Worm (Caenorhabditis elegans) whole organism, L1 larva: ENCODE data around the gene sri-7.

Source experiments
- lir-3 ChIP-seq: sonication (generic microtip); optimal IDR thresholded peaks from 2 replicates; lab custom pipeline; 2016; ENCODE audit warnings: mild to moderate bottlenecking, missing genetic modification characterization, moderate library complexity, missing compliant biosample characterization; ENCODE audit not compliant: poor library complexity
- unc-62 ChIP-seq: fragments of 150-350 bp; optimal IDR thresholded peaks from 2 replicates; lab custom pipeline; 2014; ENCODE audit warnings: missing biosample characterization, missing genetic modification reagents, missing genetic modification characterization
- ztf-11 ChIP-seq, 2 experiments: sonication (generic microtip); optimal IDR thresholded peaks; 2 replicates each; lab custom pipeline; 2016 to 2017; ENCODE audit warnings: missing genetic modification characterization in 2 of 2, missing biosample characterization in 1 of 2, missing compliant biosample characterization in 1 of 2

DNA sequence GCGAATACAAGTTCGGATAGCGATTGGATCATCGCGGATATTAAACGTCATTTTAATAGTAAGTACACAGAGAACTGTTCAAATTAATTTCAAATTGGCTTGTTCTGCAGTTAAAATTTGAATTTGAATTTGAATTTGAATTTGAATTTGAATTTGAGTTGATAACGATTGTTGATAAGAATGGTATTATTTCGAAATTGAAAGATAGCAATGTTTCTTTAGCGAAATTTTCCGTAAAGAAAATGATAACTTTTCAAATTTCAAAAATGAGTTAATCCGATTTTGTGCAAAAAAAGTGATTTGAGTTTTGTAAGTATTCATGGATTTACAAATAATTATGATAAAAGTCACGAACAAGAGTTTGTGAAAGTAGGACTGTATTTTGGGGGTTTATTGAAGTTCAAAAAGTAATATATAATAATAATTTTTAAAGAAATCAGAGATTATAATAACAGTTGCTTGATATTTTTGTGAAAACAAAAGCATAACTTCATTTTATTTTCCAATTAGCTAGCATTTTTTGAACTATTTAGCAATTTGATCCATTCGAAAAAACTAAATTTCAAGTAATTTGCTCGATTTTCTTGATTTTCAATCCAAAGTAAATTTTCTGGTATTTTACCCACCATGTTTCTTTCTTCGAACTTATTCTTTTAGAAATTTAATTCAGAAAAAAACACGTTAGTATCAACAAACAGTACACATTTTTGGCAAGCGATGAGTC is 25.4 kb downstream of the sri-7 start, which contains the start of gene Y36E3A.2:
- no peak for TF ChIP-seq ztf-11 (tag; optimal IDR thresholded peaks at IDR 0.05; lab: Kevin White, UChicago)
- TF ChIP-seq lir-3 (tag; lab: Kevin White, UChicago), result no peak
- TF ChIP-seq unc-62 (GFP tag; lab: Kevin White, UChicago), result no peak
